Fruit fly (Drosophila melanogaster) whole organism, prepupa: ENCODE data around the gene CG1812.

Experiments used
- CG10631 ChIP-seq: fragments of 200-800 bp; sonication (Bioruptor generic); optimal IDR thresholded peaks from 2 replicates; lab custom pipeline; 2016; ENCODE audit warnings: missing biosample characterization, missing genetic modification characterization
- CG10669 ChIP-seq: fragments of 200-800 bp; sonication (Bioruptor generic); optimal IDR thresholded peaks from 3 replicates; lab custom pipeline; 2018; ENCODE audit warnings: missing biosample characterization, mild to moderate bottlenecking, missing genetic modification characterization, moderate library complexity
- CG11294 ChIP-seq: fragments of 200-800 bp; sonication (Bioruptor generic); IDR thresholded peaks from 2 replicates; pipeline ENCODE4 v1.3.6; 2022; ENCODE audit warnings: missing biosample characterization, missing genetic modification characterization
- CG11762 ChIP-seq: fragments of 200-800 bp; sonication (Bioruptor generic); optimal IDR thresholded peaks from 3 replicates; lab custom pipeline; 2016; ENCODE audit warnings: missing biosample characterization, missing genetic modification characterization; ENCODE audit not compliant: insufficient read depth
- CG15336 ChIP-seq: fragments of 200-800 bp; sonication (Bioruptor generic); IDR thresholded peaks from 2 replicates; pipeline ENCODE4 v1.3.6; 2022; ENCODE audit warnings: missing biosample characterization, missing genetic modification characterization
- CG16779 ChIP-seq: fragments of 200-800 bp; sonication (Bioruptor generic); optimal IDR thresholded peaks from 3 replicates; lab custom pipeline; 2017; ENCODE audit warnings: missing biosample characterization, mild to moderate bottlenecking, missing genetic modification characterization
- CG3032 ChIP-seq: fragments of 200-800 bp; optimal IDR thresholded peaks from 2 replicates; lab custom pipeline; 2019; ENCODE audit warnings: missing biosample characterization, mild to moderate bottlenecking, missing genetic modification characterization, moderate library complexity
- CG31627 ChIP-seq: fragments of 200-800 bp; sonication (Bioruptor generic); optimal IDR thresholded peaks from 3 replicates; lab custom pipeline; 2016; ENCODE audit warnings: missing biosample characterization, missing genetic modification characterization
- CG32006 ChIP-seq: fragments of 200-800 bp; sonication (Bioruptor generic); optimal IDR thresholded peaks from 3 replicates; lab custom pipeline; 2017; ENCODE audit warnings: missing biosample characterization, mild to moderate bottlenecking, missing genetic modification characterization
- CG3919 ChIP-seq: fragments of 200-800 bp; sonication (Bioruptor generic); optimal IDR thresholded peaks from 3 replicates; lab custom pipeline; 2016; ENCODE audit warnings: missing biosample characterization, missing genetic modification characterization
- CG4318 ChIP-seq: fragments of 200-800 bp; sonication (Bioruptor generic); optimal IDR thresholded peaks from 3 replicates; lab custom pipeline; 2017; ENCODE audit warnings: missing biosample characterization, mild to moderate bottlenecking, missing genetic modification characterization
- CG6792 ChIP-seq: fragments of 200-800 bp; sonication (Bioruptor generic); optimal IDR thresholded peaks from 3 replicates; lab custom pipeline; 2016; ENCODE audit warnings: missing biosample characterization, missing genetic modification characterization
- CG6808 ChIP-seq: fragments of 200-800 bp; sonication (Bioruptor generic); optimal IDR thresholded peaks from 3 replicates; lab custom pipeline; 2017; ENCODE audit warnings: missing biosample characterization, missing genetic modification characterization, mild to moderate bottlenecking, moderate library complexity, missing genetic modification reagents
- CG6854 ChIP-seq: fragments of 200-800 bp; sonication (Bioruptor generic); optimal IDR thresholded peaks from 2 replicates; lab custom pipeline; 2017; ENCODE audit warnings: missing biosample characterization, mild to moderate bottlenecking, missing genetic modification characterization
- CG7368 ChIP-seq: fragments of 200-800 bp; sonication (Bioruptor generic); optimal IDR thresholded peaks from 3 replicates; lab custom pipeline; 2016; ENCODE audit warnings: missing biosample characterization, missing genetic modification characterization
- CG8119 ChIP-seq: fragments of 200-800 bp; sonication (Bioruptor generic); IDR thresholded peaks from 3 replicates; pipeline ENCODE4 v1.3.6; 2022; ENCODE audit warnings: missing biosample characterization, missing genetic modification characterization
- CG8319 ChIP-seq: fragments of 200-800 bp; sonication (Bioruptor generic); optimal IDR thresholded peaks from 3 replicates; lab custom pipeline; 2016; ENCODE audit warnings: missing biosample characterization, missing genetic modification characterization
- CG8632 ChIP-seq: fragments of 200-800 bp; sonication (Bioruptor generic); optimal IDR thresholded peaks from 3 replicates; lab custom pipeline; 2016; ENCODE audit warnings: missing biosample characterization, missing genetic modification characterization
- CG9139 ChIP-seq: fragments of 200-800 bp; sonication (Bioruptor generic); optimal IDR thresholded peaks from 3 replicates; lab custom pipeline; 2017; ENCODE audit warnings: missing biosample characterization, mild to moderate bottlenecking, missing genetic modification characterization
- Eip75B ChIP-seq: fragments of 200-800 bp; sonication (Bioruptor generic); optimal IDR thresholded peaks from 3 replicates; lab custom pipeline; 2016; ENCODE audit warnings: missing biosample characterization, missing genetic modification characterization
- Eip93F ChIP-seq: fragments of 200-800 bp; sonication (Bioruptor generic); optimal IDR thresholded peaks from 2 replicates; lab custom pipeline; 2016; ENCODE audit warnings: missing biosample characterization, mild to moderate bottlenecking, missing genetic modification characterization
- Ets21C ChIP-seq: fragments of 200-800 bp; sonication (Bioruptor generic); optimal IDR thresholded peaks from 3 replicates; lab custom pipeline; 2016; ENCODE audit warnings: missing biosample characterization, missing genetic modification characterization
- Ets96B ChIP-seq: fragments of 200-800 bp; optimal IDR thresholded peaks from 2 replicates; lab custom pipeline; 2019; ENCODE audit warnings: missing biosample characterization, mild to moderate bottlenecking, missing genetic modification characterization, moderate library complexity
- Gug ChIP-seq: fragments of 200-800 bp; sonication (Bioruptor generic); IDR thresholded peaks from 2 replicates; pipeline ENCODE4 v1.3.6; 2022; ENCODE audit warnings: missing biosample characterization, missing genetic modification characterization
- Hr38 ChIP-seq: sonication (Bioruptor generic); optimal IDR thresholded peaks from 2 replicates; lab custom pipeline; 2016; ENCODE audit warnings: missing biosample characterization, missing genetic modification characterization
- Hr39 ChIP-seq: fragments of 200-800 bp; sonication (Bioruptor generic); optimal IDR thresholded peaks from 2 replicates; lab custom pipeline; 2016; ENCODE audit warnings: missing biosample characterization, missing genetic modification characterization
- Hr4 ChIP-seq: fragments of 200-800 bp; sonication (Bioruptor generic); optimal IDR thresholded peaks from 3 replicates; lab custom pipeline; 2016; ENCODE audit warnings: missing biosample characterization, missing genetic modification characterization
- Lpt ChIP-seq: fragments of 200-800 bp; sonication (Bioruptor generic); optimal IDR thresholded peaks from 3 replicates; lab custom pipeline; 2016; ENCODE audit warnings: missing biosample characterization, missing genetic modification characterization
- Met ChIP-seq: fragments of 200-800 bp; sonication (Bioruptor generic); optimal IDR thresholded peaks from 3 replicates; lab custom pipeline; 2016; ENCODE audit warnings: missing biosample characterization, missing genetic modification characterization
- OdsH ChIP-seq: fragments of 200-800 bp; sonication (Bioruptor generic); optimal IDR thresholded peaks from 3 replicates; lab custom pipeline; 2016; ENCODE audit warnings: missing biosample characterization, missing genetic modification characterization
- Smox ChIP-seq: fragments of 200-800 bp; sonication (Bioruptor generic); optimal IDR thresholded peaks from 3 replicates; lab custom pipeline; 2016; ENCODE audit warnings: missing biosample characterization, missing genetic modification characterization
- Sox102F ChIP-seq: fragments of 200-800 bp; sonication (Bioruptor generic); optimal IDR thresholded peaks from 2 replicates; lab custom pipeline; 2016; ENCODE audit warnings: missing biosample characterization, mild to moderate bottlenecking, missing genetic modification characterization
- Sox14 ChIP-seq: fragments of 200-800 bp; sonication (Bioruptor generic); optimal IDR thresholded peaks from 3 replicates; lab custom pipeline; 2016; ENCODE audit warnings: missing biosample characterization, missing genetic modification characterization
- Sox15 ChIP-seq: fragments of 200-800 bp; sonication (Bioruptor generic); optimal IDR thresholded peaks from 3 replicates; lab custom pipeline; 2016; ENCODE audit warnings: missing biosample characterization, missing genetic modification characterization
- achi ChIP-seq: fragments of 200-800 bp; sonication (Bioruptor generic); optimal IDR thresholded peaks from 3 replicates; lab custom pipeline; 2016; ENCODE audit warnings: missing biosample characterization, missing genetic modification characterization
- acj6 ChIP-seq: fragments of 200-800 bp; sonication (Bioruptor generic); optimal IDR thresholded peaks from 3 replicates; lab custom pipeline; 2016; ENCODE audit warnings: missing biosample characterization, missing genetic modification characterization
- cyc ChIP-seq: fragments of 200-800 bp; sonication (Bioruptor generic); optimal IDR thresholded peaks from 3 replicates; lab custom pipeline; 2016; ENCODE audit warnings: missing biosample characterization, missing genetic modification characterization
- dac ChIP-seq: fragments of 200-800 bp; sonication (Bioruptor generic); optimal IDR thresholded peaks from 2 replicates; lab custom pipeline; 2017; ENCODE audit warnings: missing biosample characterization, mild to moderate bottlenecking, missing genetic modification characterization
- dsx ChIP-seq: fragments of 200-800 bp; optimal IDR thresholded peaks from 3 replicates; lab custom pipeline; 2019; ENCODE audit warnings: missing biosample characterization, mild to moderate bottlenecking, missing genetic modification characterization, moderate library complexity; ENCODE audit not compliant: poor library complexity, severe bottlenecking
- eg ChIP-seq: fragments of 200-800 bp; sonication (Bioruptor generic); IDR thresholded peaks from 3 replicates; pipeline ENCODE4 v1.3.6; 2022; ENCODE audit warnings: missing biosample characterization, missing genetic modification characterization
- esn ChIP-seq: fragments of 200-800 bp; sonication (Bioruptor generic); optimal IDR thresholded peaks from 2 replicates; lab custom pipeline; 2016; ENCODE audit warnings: missing biosample characterization, mild to moderate bottlenecking, missing genetic modification characterization, moderate library complexity
- fd59A ChIP-seq: fragments of 200-800 bp; sonication (Bioruptor generic); optimal IDR thresholded peaks from 2 replicates; lab custom pipeline; 2017; ENCODE audit warnings: missing biosample characterization, mild to moderate bottlenecking, missing genetic modification characterization, missing genetic modification reagents
- fd85E ChIP-seq: fragments of 200-800 bp; sonication (Bioruptor generic); optimal IDR thresholded peaks from 3 replicates; lab custom pipeline; 2016; ENCODE audit warnings: missing biosample characterization, missing genetic modification characterization
- fkh ChIP-seq: fragments of 200-800 bp; sonication (Bioruptor generic); optimal IDR thresholded peaks from 3 replicates; lab custom pipeline; 2017; ENCODE audit warnings: missing biosample characterization, mild to moderate bottlenecking, missing genetic modification characterization, moderate library complexity
- lz ChIP-seq: fragments of 200-800 bp; sonication (Bioruptor generic); optimal IDR thresholded peaks from 3 replicates; lab custom pipeline; 2016; ENCODE audit warnings: missing biosample characterization, missing genetic modification characterization
- net ChIP-seq: fragments of 200-800 bp; sonication (Bioruptor generic); optimal IDR thresholded peaks from 3 replicates; lab custom pipeline; 2016; ENCODE audit warnings: missing biosample characterization, missing genetic modification characterization
- pdm3 ChIP-seq: fragments of 200-800 bp; sonication (Bioruptor generic); optimal IDR thresholded peaks from 3 replicates; lab custom pipeline; 2016; ENCODE audit warnings: missing biosample characterization, missing genetic modification characterization
- spab ChIP-seq: fragments of 200-800 bp; sonication (Bioruptor generic); optimal IDR thresholded peaks from 2 replicates; lab custom pipeline; 2017; ENCODE audit warnings: missing biosample characterization, mild to moderate bottlenecking, missing genetic modification characterization, missing genetic modification reagents
- ss ChIP-seq, 2 experiments: fragments of 200-800 bp; sonication (Bioruptor generic); optimal IDR thresholded peaks; 2 replicates in 1 of 2; 3 replicates in 1 of 2; lab custom pipeline; 2017 to 2018; ENCODE audit warnings: mild to moderate bottlenecking in 2 of 2, missing biosample characterization in 2 of 2, missing genetic modification characterization in 2 of 2, moderate library complexity in 1 of 2
- svp ChIP-seq: fragments of 200-800 bp; sonication (Bioruptor generic); peaks from one replicate; lab custom pipeline; 2016; ENCODE audit warnings: missing biosample characterization, missing genetic modification characterization
- topi ChIP-seq: fragments of 200-800 bp; sonication (Bioruptor generic); optimal IDR thresholded peaks from 3 replicates; lab custom pipeline; 2016; ENCODE audit warnings: missing biosample characterization, missing genetic modification characterization
- vri ChIP-seq: fragments of 200-800 bp; sonication (Bioruptor generic); optimal IDR thresholded peaks from 3 replicates; lab custom pipeline; 2016; ENCODE audit warnings: missing biosample characterization, mild to moderate bottlenecking, missing genetic modification characterization

Gene CG1812

DNA sequence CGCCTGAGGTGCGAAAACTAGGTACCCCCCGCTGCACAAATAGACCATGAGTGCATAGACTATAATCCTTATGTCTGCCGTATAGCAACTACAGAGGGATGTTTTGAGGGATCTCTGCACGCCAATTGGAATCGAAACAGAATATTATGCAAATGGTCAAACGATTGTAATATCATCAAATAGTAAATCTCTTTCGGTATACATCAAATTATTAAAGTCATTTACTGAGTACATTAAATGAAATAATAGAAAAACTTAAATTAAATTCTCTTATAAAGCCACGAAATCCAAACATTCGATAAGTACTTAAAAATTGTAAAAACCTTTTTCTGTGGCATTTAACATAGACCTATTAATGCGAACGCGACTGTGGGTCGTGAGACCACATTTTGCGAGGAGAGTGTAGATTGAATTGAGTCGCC, 22.6 kb upstream of the CG1812 start:
- TF ChIP-seq CG16779 (tag; lab: Kevin White, UChicago) = peak; percentile 39
- TF ChIP-seq OdsH (GFP tag; lab: Kevin White, UChicago) = peak; percentile 61
- TF ChIP-seq Hr39 = peak; percentile 44
- peak; percentile 66 for TF ChIP-seq Eip75B (GFP tag; lab: Kevin White, UChicago)
- TF ChIP-seq Sox15 = peak; percentile 66
- TF ChIP-seq Sox102F = peak; percentile 57
- peak; percentile 80 for TF ChIP-seq net
- peak; percentile 44 for TF ChIP-seq Lpt (GFP tag; lab: Kevin White, UChicago)
- TF ChIP-seq Eip93F = no peak
- TF ChIP-seq CG31627 (GFP tag; lab: Kevin White, UChicago) = peak; percentile 56
- TF ChIP-seq CG8319 (GFP tag; lab: Kevin White, UChicago) = peak; percentile 61
- peak; percentile 65 for TF ChIP-seq Smox (GFP tag; lab: Kevin White, UChicago)
- TF ChIP-seq CG3032 (tag; lab: Kevin White, UChicago) = peak; percentile 65
- peak; percentile 80 for TF ChIP-seq topi
- peak; percentile 64 for TF ChIP-seq achi
- TF ChIP-seq Hr38 = no peak
- peak; percentile 62 for TF ChIP-seq CG10631 (GFP tag; lab: Kevin White, UChicago)
- peak; percentile 20 for TF ChIP-seq fd85E (GFP tag; lab: Kevin White, UChicago)
- peak; percentile 74 for TF ChIP-seq esn (GFP tag; lab: Kevin White, UChicago)
- TF ChIP-seq dac (GFP tag; lab: Kevin White, UChicago) = peak; percentile 83
- peak; percentile 76 for TF ChIP-seq Met
- TF ChIP-seq CG7368 (GFP tag; lab: Kevin White, UChicago) = peak; percentile 76
- peak; percentile 75 for TF ChIP-seq cyc (GFP tag; lab: Kevin White, UChicago)
- peak; percentile 61 for TF ChIP-seq fd59A (GFP tag; lab: Kevin White, UChicago)
- peak; percentile 51 for TF ChIP-seq dsx (GFP tag; lab: Kevin White, UChicago)
- peak; percentile 82 for TF ChIP-seq CG6808 (GFP tag; lab: Kevin White, UChicago)
- no peak for TF ChIP-seq vri (GFP tag; lab: Kevin White, UChicago)
- TF ChIP-seq CG3919 (GFP tag; lab: Kevin White, UChicago) = peak; percentile 81
- peak; percentile 62 for TF ChIP-seq Ets96B
- TF ChIP-seq CG6854 (GFP tag; lab: Kevin White, UChicago) = peak; percentile 48
- TF ChIP-seq Hr4 (GFP tag; lab: Kevin White, UChicago) = peak; percentile 84
- TF ChIP-seq CG4318 (GFP tag; lab: Kevin White, UChicago) = peak; percentile 81
- peak; percentile 74 for TF ChIP-seq CG10669
- TF ChIP-seq Ets21C = peak; percentile 28
- peak; percentile 15; the same call in 1 of the 2 replicates for TF ChIP-seq CG11294 (GFP tag; lab: Robert Waterston, UW)
- peak; percentile 87 for TF ChIP-seq svp
- TF ChIP-seq fkh (GFP tag; lab: Kevin White, UChicago) = peak; percentile 24
- TF ChIP-seq spab (GFP tag; lab: Kevin White, UChicago) = peak; percentile 76
- peak; percentile 70 for TF ChIP-seq CG15336
- peak; percentile 35 for TF ChIP-seq CG9139 (GFP tag; lab: Kevin White, UChicago)
- TF ChIP-seq CG32006 (GFP tag; lab: Kevin White, UChicago) = peak; percentile 90
- peak; percentile 58 for TF ChIP-seq CG11762 (GFP tag; lab: Kevin White, UChicago)
- TF ChIP-seq ss (GFP tag; optimal IDR thresholded peaks at IDR 0.05; lab: Kevin White, UChicago) = peak; percentile 68 to 72
- peak; percentile 51; the same call in 1 of the 3 replicates for TF ChIP-seq eg (GFP tag; lab: Robert Waterston, UW)
- 0 out of 2 replicates have a peak, but pooled peaks have one; percentile 35 for TF ChIP-seq Gug (GFP tag; lab: Robert Waterston, UW)
- TF ChIP-seq pdm3 (GFP tag; lab: Kevin White, UChicago) = peak; percentile 76
- TF ChIP-seq CG8119 (GFP tag; lab: Robert Waterston, UW) = peak; percentile 69
- TF ChIP-seq Sox14 (GFP tag; lab: Kevin White, UChicago) = peak; percentile 77
- TF ChIP-seq CG6792 = peak; percentile 70
- peak; percentile 61 for TF ChIP-seq CG8632 (GFP tag; lab: Kevin White, UChicago)
- peak; percentile 71 for TF ChIP-seq lz (GFP tag; lab: Kevin White, UChicago)
- peak; percentile 51 for TF ChIP-seq acj6
